Fruit fly (Drosophila melanogaster): Measurements from ENCODE around the gene Scsalpha1.
A peak's percentile ranks its signal among the peaks of the same experiment; 100 is the strongest.

Scsalpha1 gene

dm6 chr3L:3797681-3798080, 16.3 kb upstream of the Scsalpha1 start (continued):
- TF ChIP-seq CG6813 (GFP tag; optimal IDR thresholded peaks at IDR 0.05) = no peak

dm6 chr3L:3798488-3798887, 15.5 kb upstream of the Scsalpha1 start:
- TF ChIP-seq fd64A (GFP tag; optimal IDR thresholded peaks at IDR 0.05) (no peak), Pdp1 (GFP tag; optimal IDR thresholded peaks at IDR 0.05) (no peak), YL-1 (GFP tag; optimal IDR thresholded peaks at IDR 0.05) (no peak), CG9215 (GFP tag; IDR thresholded peaks at IDR 0.05) (no peak), Blimp-1 (GFP tag; optimal IDR thresholded peaks at IDR 0.05) (no peak), sqz (GFP tag; optimal IDR thresholded peaks at IDR 0.05) (no peak), Nf-YA (GFP tag; IDR thresholded peaks at IDR 0.05) (no peak), gcm (GFP tag; optimal IDR thresholded peaks at IDR 0.05) (no peak), Sry-β (GFP tag; optimal IDR thresholded peaks at IDR 0.05) (no peak), CG17385 (GFP tag; optimal IDR thresholded peaks at IDR 0.05) (peak; percentile 2), PHDP (tag; optimal IDR thresholded peaks at IDR 0.05) (peak; percentile 29), cad (GFP tag; optimal IDR thresholded peaks at IDR 0.05) (no peak), Ssrp (tag; optimal IDR thresholded peaks at IDR 0.05) (peak; percentile 3), CG2875 (GFP tag; optimal IDR thresholded peaks at IDR 0.05) (no peak), CG13296 (GFP tag; optimal IDR thresholded peaks at IDR 0.05) (no peak), CG1603 (tag; optimal IDR thresholded peaks at IDR 0.05) (no peak), Fer1 (GFP tag; optimal IDR thresholded peaks at IDR 0.05) (peak; percentile 33), cwo (GFP tag; optimal IDR thresholded peaks at IDR 0.05) (no peak), Xbp1 (GFP tag; optimal IDR thresholded peaks at IDR 0.05) (peak; percentile 4), slp2 (GFP tag; optimal IDR thresholded peaks at IDR 0.05) (no peak), CG11504 (tag; optimal IDR thresholded peaks at IDR 0.05) (peak; percentile 44), CG34224 (GFP tag; IDR thresholded peaks at IDR 0.05; ENCODE audit: partially characterized antibody) (no peak), HLH3B (GFP tag; IDR thresholded peaks at IDR 0.05) (peak; percentile 21; the same call in 1 of the 2 replicates), grau (tag; optimal IDR thresholded peaks at IDR 0.05) (peak; percentile 11), CG9609 (GFP tag; optimal IDR thresholded peaks at IDR 0.05) (no peak), fu2 (GFP tag; optimal IDR thresholded peaks at IDR 0.05) (no peak), hkb (optimal IDR thresholded peaks at IDR 0.05) (no peak), hkb (GFP tag; IDR thresholded peaks at IDR 0.05) (0 out of 2 replicates have a peak, but pooled peaks have one; percentile 19), Optix (GFP tag; IDR thresholded peaks at IDR 0.05) (no peak), pan (optimal IDR thresholded peaks at IDR 0.05) (no peak), pan (GFP tag; optimal IDR thresholded peaks at IDR 0.05 in 1 of 2, IDR thresholded peaks at IDR 0.05 in 1 of 2) (peak in 1 of 2 experiments; percentile 28), Asciz (GFP tag; optimal IDR thresholded peaks at IDR 0.05) (no peak), CG3281 (GFP tag; optimal IDR thresholded peaks at IDR 0.05) (no peak), Ada2b (GFP tag; IDR thresholded peaks at IDR 0.05) (0 out of 2 replicates have a peak, but pooled peaks have one; percentile 37), Hand (GFP tag; optimal IDR thresholded peaks at IDR 0.05) (no peak), CG10979 (tag; optimal IDR thresholded peaks at IDR 0.05) (no peak), CG11085 (GFP tag; IDR thresholded peaks at IDR 0.05) (no peak), Hr51 (GFP tag; optimal IDR thresholded peaks at IDR 0.05) (peak in 1 of 2 experiments; percentile 42), unpg (GFP tag; optimal IDR thresholded peaks at IDR 0.05) (peak; percentile 35), CG6272 (GFP tag; IDR thresholded peaks at IDR 0.05) (no peak), gro (GFP tag; optimal IDR thresholded peaks at IDR 0.05) (no peak), CG12391 (tag; optimal IDR thresholded peaks at IDR 0.05) (peak; percentile 14), CG10431 (GFP tag; optimal IDR thresholded peaks at IDR 0.05) (no peak), CG1647 (GFP tag; optimal IDR thresholded peaks at IDR 0.05) (no peak), E2f2 (GFP tag; IDR thresholded peaks at IDR 0.05) (no peak), fru (optimal IDR thresholded peaks at IDR 0.05) (no peak), Poxn (GFP tag; IDR thresholded peaks at IDR 0.05) (no peak), CG15514 (GFP tag; optimal IDR thresholded peaks at IDR 0.05) (no peak)

All from whole organism, embryonic.